Worm (Caenorhabditis elegans) whole organism, L4/young adult: ENCODE results near the gene T26C5.2.

Experiments
- W03F9.2 ChIP-seq: fragments of 150-350 bp; optimal IDR thresholded peaks from 2 replicates; lab custom pipeline; 2014; ENCODE audit warnings: missing biosample characterization, missing genetic modification characterization
- dao-5 ChIP-seq: sonication (generic microtip); optimal IDR thresholded peaks from 2 replicates; lab custom pipeline; 2016; ENCODE audit warnings: missing genotype, missing genetic modification characterization, moderate library complexity, missing compliant biosample characterization
- him-1 ChIP-seq: sonication (generic microtip); optimal IDR thresholded peaks from 2 replicates; lab custom pipeline; 2016; ENCODE audit warnings: missing genotype, missing genetic modification reagents, missing genetic modification characterization, missing compliant biosample characterization

DNA sequence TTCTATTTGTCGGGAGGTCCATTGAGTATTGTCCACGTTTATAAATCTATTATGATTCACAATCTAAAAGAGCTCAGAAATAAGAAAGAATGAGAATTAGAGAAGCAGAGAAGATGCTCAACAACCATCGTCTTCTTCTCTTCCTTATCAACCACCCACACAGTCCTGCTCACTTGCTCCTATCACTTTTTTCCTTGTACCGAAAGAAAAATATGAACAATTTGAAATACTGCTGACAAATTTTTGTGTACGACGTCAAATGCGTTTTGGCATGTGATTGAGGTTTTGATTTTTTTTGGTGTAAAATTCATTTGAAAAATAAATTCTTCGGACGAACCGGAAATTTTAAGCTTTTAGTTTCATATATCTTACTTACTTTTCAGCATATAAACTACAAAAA lies 36.7 kb upstream of the T26C5.2 start:
- TF ChIP-seq him-1 (tag; lab: Kevin White, UChicago) (no peak), W03F9.2 (peak; percentile 44), dao-5 (tag; lab: Kevin White, UChicago) (no peak)
